Worm (Caenorhabditis elegans) whole organism, young adult: ENCODE measurements around the gene C06A12.8.
A peak's percentile ranks its signal among the peaks of the same experiment; 100 is the strongest.

Experiments used
- C06A6.2 ChIP-seq: fragments of 200-800 bp; sonication (Bioruptor generic); conservative IDR thresholded peaks from 2 replicates; pipeline ENCODE4 v1.3.6; 2022; ENCODE audit warnings: missing genetic modification characterization, missing compliant biosample characterization
- F39B2.1 ChIP-seq: fragments of 200-800 bp; sonication (Bioruptor generic); IDR thresholded peaks from 2 replicates; pipeline ENCODE4 v1.3.6; 2022; ENCODE audit warnings: missing genetic modification reagents, missing genetic modification characterization, missing compliant biosample characterization
- K12H6.12 ChIP-seq: fragments of 200-800 bp; sonication (Bioruptor generic); optimal IDR thresholded peaks from 2 replicates; lab custom pipeline; 2018; ENCODE audit warnings: mild to moderate bottlenecking, missing genetic modification characterization, missing compliant biosample characterization
- Y53F4B.3 ChIP-seq: fragments of 200-800 bp; sonication (Bioruptor generic); IDR thresholded peaks from 2 replicates; pipeline ENCODE4 v1.3.6; 2022; ENCODE audit warnings: missing genetic modification reagents, missing genetic modification characterization, missing compliant biosample characterization
- Y53G8AR.9 ChIP-seq: fragments of 200-800 bp; sonication (Bioruptor generic); conservative IDR thresholded peaks from 2 replicates; pipeline ENCODE4 v1.3.6; 2022; ENCODE audit warnings: missing genetic modification reagents, missing genetic modification characterization, missing compliant biosample characterization
- Y67H2A.10 ChIP-seq: fragments of 200-800 bp; sonication (Bioruptor generic); conservative IDR thresholded peaks from 2 replicates; pipeline ENCODE4 v1.3.6; 2022; ENCODE audit warnings: missing genetic modification reagents, missing genetic modification characterization, missing compliant biosample characterization
- akir-1 ChIP-seq: fragments of 200-800 bp; sonication (Bioruptor generic); optimal IDR thresholded peaks from 2 replicates; lab custom pipeline; 2018; ENCODE audit warnings: mild to moderate bottlenecking, missing genetic modification characterization, moderate library complexity, missing compliant biosample characterization
- aptf-3 ChIP-seq: fragments of 200-800 bp; sonication (Bioruptor generic); IDR thresholded peaks from 2 replicates; pipeline ENCODE4 v1.3.6; 2022; ENCODE audit warnings: missing genetic modification characterization, missing compliant biosample characterization
- athp-1 ChIP-seq: sonication (generic microtip); optimal IDR thresholded peaks from 2 replicates; lab custom pipeline; 2017; ENCODE audit warnings: mild to moderate bottlenecking, missing genetic modification characterization, missing compliant biosample characterization
- attf-3 ChIP-seq: fragments of 200-800 bp; sonication (Bioruptor generic); conservative IDR thresholded peaks from 2 replicates; pipeline ENCODE4 v1.3.6; 2022; ENCODE audit warnings: missing genetic modification reagents, missing genetic modification characterization, missing compliant biosample characterization
- attf-5 ChIP-seq: fragments of 200-800 bp; sonication (Bioruptor generic); optimal IDR thresholded peaks from 2 replicates; lab custom pipeline; 2018; ENCODE audit warnings: mild to moderate bottlenecking, missing genetic modification characterization, missing compliant biosample characterization
- attf-6 ChIP-seq: fragments of 200-800 bp; sonication (Bioruptor generic); IDR thresholded peaks from 2 replicates; pipeline ENCODE4 v1.3.6; 2022; ENCODE audit warnings: missing genetic modification reagents, missing genetic modification characterization, missing compliant biosample characterization
- ccch-3 ChIP-seq: fragments of 200-800 bp; sonication (Bioruptor generic); optimal IDR thresholded peaks from 2 replicates; lab custom pipeline; 2018; ENCODE audit warnings: mild to moderate bottlenecking, missing genetic modification characterization, missing compliant biosample characterization
- cebp-2 ChIP-seq: fragments of 200-800 bp; sonication (Bioruptor generic); IDR thresholded peaks from 2 replicates; pipeline ENCODE4 v1.3.6; 2022; ENCODE audit warnings: missing genetic modification characterization, missing compliant biosample characterization
- ceh-27 ChIP-seq: fragments of 200-800 bp; sonication (Bioruptor generic); optimal IDR thresholded peaks from 2 replicates; lab custom pipeline; 2018; ENCODE audit warnings: mild to moderate bottlenecking, missing genetic modification characterization, moderate library complexity, missing compliant biosample characterization
- ceh-40 ChIP-seq: fragments of 200-800 bp; sonication (Bioruptor generic); IDR thresholded peaks from 2 replicates; pipeline ENCODE4 v1.3.6; 2022; ENCODE audit warnings: missing genetic modification characterization, missing compliant biosample characterization
- ceh-79 ChIP-seq: sonication (generic microtip); optimal IDR thresholded peaks from 2 replicates; lab custom pipeline; 2017; ENCODE audit warnings: mild to moderate bottlenecking, missing genetic modification characterization, missing compliant biosample characterization
- chd-7 ChIP-seq: sonication (generic microtip); optimal IDR thresholded peaks from 2 replicates; lab custom pipeline; 2016; ENCODE audit warnings: mild to moderate bottlenecking, missing genetic modification characterization, moderate library complexity, missing compliant biosample characterization
- die-1 ChIP-seq: sonication (generic microtip); optimal IDR thresholded peaks from 2 replicates; lab custom pipeline; 2016; ENCODE audit warnings: missing genotype, mild to moderate bottlenecking, missing genetic modification characterization, missing compliant biosample characterization
- dpff-1 ChIP-seq: sonication (generic microtip); optimal IDR thresholded peaks from 2 replicates; lab custom pipeline; 2017; ENCODE audit warnings: mild to moderate bottlenecking, missing genetic modification characterization, missing compliant biosample characterization
- dpl-1 ChIP-seq: fragments of 150-350 bp; optimal IDR thresholded peaks from 2 replicates; lab custom pipeline; 2014; ENCODE audit warnings: missing biosample characterization, missing genetic modification reagents, missing genetic modification characterization
- efl-1 ChIP-seq: fragments of 150-350 bp; optimal IDR thresholded peaks from 2 replicates; lab custom pipeline; 2014; ENCODE audit warnings: missing biosample characterization, missing genetic modification reagents, missing genetic modification characterization
- fkh-3 ChIP-seq: sonication (generic microtip); optimal IDR thresholded peaks from 2 replicates; lab custom pipeline; 2016; ENCODE audit warnings: mild to moderate bottlenecking, missing genetic modification characterization, missing compliant biosample characterization
- hmg-1.2 ChIP-seq: fragments of 200-800 bp; sonication (Bioruptor generic); IDR thresholded peaks from 2 replicates; pipeline ENCODE4 v1.3.6; 2022; ENCODE audit warnings: missing genetic modification reagents, missing genetic modification characterization, missing compliant biosample characterization
- let-526 ChIP-seq: fragments of 200-800 bp; sonication (Bioruptor generic); IDR thresholded peaks from 2 replicates; pipeline ENCODE4 v1.3.6; 2022; ENCODE audit warnings: missing genetic modification reagents, missing genetic modification characterization, missing compliant biosample characterization
- lin-40 ChIP-seq: sonication (generic microtip); optimal IDR thresholded peaks from 2 replicates; lab custom pipeline; 2016; ENCODE audit warnings: missing genetic modification characterization, mild to moderate bottlenecking, missing compliant biosample characterization, missing genotype, missing genetic modification reagents
- lin-54 ChIP-seq: fragments of 200-800 bp; sonication (Bioruptor generic); optimal IDR thresholded peaks from 2 replicates; lab custom pipeline; 2018; ENCODE audit warnings: mild to moderate bottlenecking, missing genetic modification characterization, missing compliant biosample characterization
- madf-8 ChIP-seq: fragments of 200-800 bp; sonication (Bioruptor generic); conservative IDR thresholded peaks from 2 replicates; pipeline ENCODE4 v1.3.6; 2022; ENCODE audit warnings: missing genetic modification reagents, missing genetic modification characterization, missing compliant biosample characterization
- mes-4 ChIP-seq: sonication (generic microtip); optimal IDR thresholded peaks from 2 replicates; lab custom pipeline; 2016; ENCODE audit warnings: missing genotype, missing genetic modification characterization, missing compliant biosample characterization
- mxl-1 ChIP-seq: sonication (generic microtip); optimal IDR thresholded peaks from 2 replicates; lab custom pipeline; 2016; ENCODE audit warnings: missing genetic modification characterization, missing compliant biosample characterization
- nfyb-1 ChIP-seq: fragments of 200-800 bp; sonication (Bioruptor generic); IDR thresholded peaks from 2 replicates; pipeline ENCODE4 v1.3.6; 2022; ENCODE audit warnings: missing genetic modification reagents, missing genetic modification characterization, missing compliant biosample characterization
- nhr-120 ChIP-seq: fragments of 200-800 bp; sonication (Bioruptor generic); IDR thresholded peaks from 2 replicates; pipeline ENCODE4 v1.3.6; 2022; ENCODE audit warnings: missing genetic modification characterization, missing compliant biosample characterization
- nhr-80 ChIP-seq: sonication (generic microtip); optimal IDR thresholded peaks from 2 replicates; lab custom pipeline; 2016; ENCODE audit warnings: missing genetic modification characterization, missing compliant biosample characterization
- rcor-1 ChIP-seq: fragments of 200-800 bp; sonication (Bioruptor generic); IDR thresholded peaks from 2 replicates; pipeline ENCODE4 v1.3.6; 2022; ENCODE audit warnings: missing genetic modification reagents, missing genetic modification characterization, missing compliant biosample characterization
- snpc-4 ChIP-seq, 5 experiments: fragments of 150-350 bp in 1 of 5; sonication (generic microtip) in 4 of 5; optimal IDR thresholded peaks; 2 replicates each; lab custom pipeline; 2014 to 2018; ENCODE audit warnings: missing genetic modification characterization in 5 of 5, missing biosample characterization in 3 of 5, antibody characterized with exemption in 2 of 5, mild to moderate bottlenecking in 2 of 5, missing compliant biosample characterization in 2 of 5, missing genotype in 2 of 5, moderate library complexity in 2 of 5, missing genetic modification reagents in 1 of 5
- somi-1 ChIP-seq: fragments of 200-800 bp; sonication (Bioruptor generic); optimal IDR thresholded peaks from 2 replicates; lab custom pipeline; 2018; ENCODE audit warnings: mild to moderate bottlenecking, missing genetic modification characterization, missing compliant biosample characterization
- tbp1 ChIP-seq: fragments of 200-800 bp; sonication (Bioruptor generic); optimal IDR thresholded peaks from 2 replicates; lab custom pipeline; 2018; ENCODE audit warnings: mild to moderate bottlenecking, missing genetic modification characterization, missing compliant biosample characterization
- tlf-1 ChIP-seq: fragments of 200-800 bp; sonication (Bioruptor generic); optimal IDR thresholded peaks from 2 replicates; lab custom pipeline; 2018; ENCODE audit warnings: mild to moderate bottlenecking, missing genetic modification characterization, missing compliant biosample characterization
- unc-130 ChIP-seq: sonication (generic microtip); optimal IDR thresholded peaks from 2 replicates; lab custom pipeline; 2016; ENCODE audit warnings: missing genetic modification reagents, missing genetic modification characterization, missing compliant biosample characterization
- unc-62 ChIP-seq: fragments of 150-350 bp; optimal IDR thresholded peaks from 2 replicates; lab custom pipeline; 2014; ENCODE audit warnings: missing biosample characterization, missing genetic modification reagents, missing genetic modification characterization
- ztf-25 ChIP-seq: fragments of 200-800 bp; sonication (Bioruptor generic); IDR thresholded peaks from 2 replicates; pipeline ENCODE4 v1.3.6; 2022; ENCODE audit warnings: missing genetic modification reagents, missing genetic modification characterization, missing compliant biosample characterization
- ztf-26 ChIP-seq: sonication (generic microtip); optimal IDR thresholded peaks from 2 replicates; lab custom pipeline; 2017; ENCODE audit warnings: missing genetic modification characterization, missing compliant biosample characterization

Gene C06A12.8

DNA sequence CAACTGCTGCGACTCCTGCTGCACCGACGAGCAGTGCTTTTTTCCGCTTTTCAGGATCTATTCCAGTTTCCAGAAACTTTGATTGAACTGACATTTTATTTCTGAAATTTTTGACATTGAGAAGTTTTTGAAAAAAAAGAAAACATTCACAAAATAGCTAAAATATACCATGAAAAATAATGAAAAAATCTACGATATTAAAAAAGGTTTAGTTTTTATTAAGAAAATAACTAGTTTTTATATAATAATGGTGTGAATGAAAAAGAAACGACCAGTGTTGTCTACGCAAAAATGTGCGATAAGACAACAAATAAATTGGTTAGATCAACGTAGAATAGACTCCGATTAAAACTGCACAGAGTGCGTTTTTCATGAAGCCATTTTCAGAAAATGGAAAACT, 31.6 kb upstream of the C06A12.8 start, which contains the start of gene pmp-4:
pmp-4 (minus strand) TSS at position 101 of the 400 bp plus-strand sequence.
- TF ChIP-seq nhr-80 (tag; lab: Kevin White, UChicago): peak; percentile 54
- TF ChIP-seq dpl-1 (GFP tag; lab: Kevin White, UChicago): no peak
- TF ChIP-seq Y53F4B.3 (GFP tag; lab: Robert Waterston, UW): no peak
- TF ChIP-seq attf-3 (GFP tag; lab: Robert Waterston, UW): no peak
- TF ChIP-seq, all 124 proteins: peak for 1

- no peak for TF ChIP-seq rcor-1
- TF ChIP-seq ceh-79 (tag; lab: Kevin White, UChicago): no peak
- TF ChIP-seq F39B2.1 (GFP tag; lab: Robert Waterston, UW): no peak
- no peak for TF ChIP-seq lin-54 (GFP tag; lab: Kevin White, UChicago)
- no peak for TF ChIP-seq die-1
- no peak for TF ChIP-seq nhr-80 (tag; lab: Kevin White, UChicago)
- TF ChIP-seq hmg-1.2 (GFP tag; lab: Robert Waterston, UW): no peak
- TF ChIP-seq madf-8 (GFP tag; lab: Robert Waterston, UW): no peak
- no peak for TF ChIP-seq somi-1
- no peak for TF ChIP-seq mes-4 (tag; lab: Kevin White, UChicago)
- TF ChIP-seq unc-62 (GFP tag; lab: Kevin White, UChicago): no peak
- TF ChIP-seq dpl-1 (GFP tag; lab: Kevin White, UChicago): no peak
- TF ChIP-seq, all 124 proteins: peak for 0
Observed at ce11 chrIV:17406119-17406518, 31.0 kb upstream of the C06A12.8 start.

- TF ChIP-seq tbp1: no peak
- TF ChIP-seq somi-1: no peak
- TF ChIP-seq lin-40 (tag; lab: Kevin White, UChicago): no peak
- no peak for TF ChIP-seq Y53G8AR.9 (GFP tag; lab: Robert Waterston, UW)
- TF ChIP-seq ceh-40 (GFP tag; lab: Robert Waterston, UW): no peak
- no peak for TF ChIP-seq cebp-2 (GFP tag; lab: Robert Waterston, UW)
- no peak for TF ChIP-seq snpc-4 (GFP tag; optimal IDR thresholded peaks at IDR 0.05; lab: Kevin White, UChicago)
- TF ChIP-seq snpc-4 (tag; optimal IDR thresholded peaks at IDR 0.05; lab: Kevin White, UChicago): no peak
- TF ChIP-seq K12H6.12: no peak
- no peak for TF ChIP-seq akir-1 (GFP tag; lab: Kevin White, UChicago)
- no peak for TF ChIP-seq fkh-3
- no peak for TF ChIP-seq ztf-25
- TF ChIP-seq Y67H2A.10 (GFP tag; lab: Robert Waterston, UW): no peak
- no peak for TF ChIP-seq nhr-120 (GFP tag; lab: Robert Waterston, UW)
- no peak for TF ChIP-seq attf-6 (GFP tag; lab: Robert Waterston, UW)
- TF ChIP-seq C06A6.2 (GFP tag; lab: Robert Waterston, UW): no peak
- no peak for TF ChIP-seq ceh-79 (tag; lab: Kevin White, UChicago)
- no peak for TF ChIP-seq attf-3 (GFP tag; lab: Robert Waterston, UW)
- no peak for TF ChIP-seq mxl-1 (tag; lab: Kevin White, UChicago)
Observed at ce11 chrIV:17407025-17407424, 30.1 kb upstream of the C06A12.8 start, which contains the start of gene T02D1.7. Gene T02D1.7 (minus strand): TSS chrIV:17407125.

- TF ChIP-seq unc-130 (GFP tag; lab: Kevin White, UChicago) (no peak), aptf-3 (no peak), attf-5 (GFP tag; lab: Kevin White, UChicago) (no peak), athp-1 (tag; lab: Kevin White, UChicago) (no peak), ztf-26 (tag; lab: Kevin White, UChicago) (no peak), nfyb-1 (GFP tag; lab: Robert Waterston, UW) (no peak), rcor-1 (no peak), dpff-1 (no peak), attf-3 (GFP tag; lab: Robert Waterston, UW) (no peak), chd-7 (tag; lab: Kevin White, UChicago) (no peak), tbp1 (no peak), ceh-27 (no peak), ccch-3 (no peak), tlf-1 (GFP tag; lab: Kevin White, UChicago) (no peak), efl-1 (GFP tag; lab: Kevin White, UChicago) (no peak), hmg-1.2 (GFP tag; lab: Robert Waterston, UW) (no peak), let-526 (GFP tag; lab: Robert Waterston, UW) (no peak)
Observed at ce11 chrIV:17407491-17407890, 29.6 kb upstream of the C06A12.8 start, which contains the start of gene T02D1.9. Gene T02D1.9 (minus strand): TSS chrIV:17407591.
